Fruit fly (Drosophila melanogaster): ENCODE results near the gene Men-b.

Gene Men-b

dm6 chr3R:27131408-27131807 lies 20.1 kb upstream of the Men-b start (continued):
- TF ChIP-seq CG17361 (GFP tag; IDR thresholded peaks at IDR 0.05) (no peak), CG33213 (GFP tag; optimal IDR thresholded peaks at IDR 0.05) (peak; percentile 19), CG10654 (GFP tag; optimal IDR thresholded peaks at IDR 0.05) (peak; percentile 16), CG10959 (GFP tag; IDR thresholded peaks at IDR 0.05) (no peak), sug (tag; optimal IDR thresholded peaks at IDR 0.05) (peak; percentile 0), Mes4 (GFP tag; optimal IDR thresholded peaks at IDR 0.05) (no peak), CG12155 (GFP tag; optimal IDR thresholded peaks at IDR 0.05) (no peak), CG17359 (tag; optimal IDR thresholded peaks at IDR 0.05) (peak; percentile 58), Nf-YC (tag; optimal IDR thresholded peaks at IDR 0.05) (no peak), CG18764 (GFP tag; optimal IDR thresholded peaks at IDR 0.05) (peak; percentile 24), CG1602 (GFP tag; optimal IDR thresholded peaks at IDR 0.05) (no peak), eyg (GFP tag; optimal IDR thresholded peaks at IDR 0.05) (peak; percentile 43), fd3F (GFP tag; optimal IDR thresholded peaks at IDR 0.05) (peak; percentile 61), Lhr (GFP tag; optimal IDR thresholded peaks at IDR 0.05) (no peak), org-1 (GFP tag; optimal IDR thresholded peaks at IDR 0.05) (peak; percentile 60), NfI (GFP tag; optimal IDR thresholded peaks at IDR 0.05) (peak; percentile 22), ems (GFP tag; optimal IDR thresholded peaks at IDR 0.05) (no peak), fd102C (GFP tag; optimal IDR thresholded peaks at IDR 0.05) (no peak), Elba2 (GFP tag; optimal IDR thresholded peaks at IDR 0.05) (no peak), gro (GFP tag; optimal IDR thresholded peaks at IDR 0.05) (peak; percentile 73), CG7963 (GFP tag; IDR thresholded peaks at IDR 0.05; ENCODE audit: partially characterized antibody) (no peak), pan (optimal IDR thresholded peaks at IDR 0.05) (no peak), pan (GFP tag; optimal IDR thresholded peaks at IDR 0.05 in 1 of 2, IDR thresholded peaks at IDR 0.05 in 1 of 2) (peak in 1 of 2 experiments; percentile 52), Scr (GFP tag; IDR thresholded peaks at IDR 0.05; ENCODE audit: partially characterized antibody) (no peak), CG10209 (GFP tag; optimal IDR thresholded peaks at IDR 0.05) (peak; percentile 72), nerfin-1 (tag; optimal IDR thresholded peaks at IDR 0.05) (no peak), CG14014 (GFP tag; IDR thresholded peaks at IDR 0.05) (peak; percentile 73; the same call in 1 of the 2 replicates), lbe (GFP tag; optimal IDR thresholded peaks at IDR 0.05) (no peak), gt (GFP tag; IDR thresholded peaks at IDR 0.05) (no peak), shn (GFP tag; optimal IDR thresholded peaks at IDR 0.05) (peak; percentile 33), CG18476 (GFP tag; optimal IDR thresholded peaks at IDR 0.05) (no peak), luna (GFP tag; optimal IDR thresholded peaks at IDR 0.05) (peak; percentile 70), ftz-f1 (GFP tag; optimal IDR thresholded peaks at IDR 0.05) (no peak), Rfx (GFP tag; IDR thresholded peaks at IDR 0.05) (peak; percentile 77), ham (GFP tag; IDR thresholded peaks at IDR 0.05) (no peak), insv (GFP tag; optimal IDR thresholded peaks at IDR 0.05) (no peak), CG11085 (GFP tag; IDR thresholded peaks at IDR 0.05) (peak; percentile 46; the same call in 1 of the 2 replicates), Dad (GFP tag; optimal IDR thresholded peaks at IDR 0.05) (no peak), CG10147 (GFP tag; optimal IDR thresholded peaks at IDR 0.05) (peak; percentile 51), tna (GFP tag; IDR thresholded peaks at IDR 0.05; ENCODE audit: partially characterized antibody) (no peak), Spps (tag; optimal IDR thresholded peaks at IDR 0.05) (no peak), usp (GFP tag; optimal IDR thresholded peaks at IDR 0.05) (no peak), CG15514 (GFP tag; optimal IDR thresholded peaks at IDR 0.05) (peak; percentile 61), CkIIα-i1 (GFP tag; IDR thresholded peaks at IDR 0.05) (no peak), Hr39 (optimal IDR thresholded peaks at IDR 0.05) (no peak), CG11695 (GFP tag; IDR thresholded peaks at IDR 0.05) (0 out of 3 replicates have a peak, but pooled peaks have one; percentile 42), CG17568 (GFP tag; optimal IDR thresholded peaks at IDR 0.05) (no peak), Vsx1 (GFP tag; optimal IDR thresholded peaks at IDR 0.05) (peak; percentile 71), Sry-δ (GFP tag; optimal IDR thresholded peaks at IDR 0.05) (peak; percentile 2), gfzf (GFP tag; optimal IDR thresholded peaks at IDR 0.05) (no peak), Neu2 (GFP tag; optimal IDR thresholded peaks at IDR 0.05; ENCODE audit: borderline replicate concordance) (no peak), CG12219 (GFP tag; optimal IDR thresholded peaks at IDR 0.05) (peak; percentile 16)

Measured in whole organism, embryonic.